Worm (Caenorhabditis elegans) whole organism, L1 larva: ENCODE measurements around the gene F22F7.2.
"Not testable (repeated sequence)": the region's sequence is repeated elsewhere in the genome, so short reads cannot be mapped to it uniquely, and the experiment has no call there.

Experiments used
- ama-1 ChIP-seq: fragments of 150-350 bp; optimal IDR thresholded peaks from 2 replicates; lab custom pipeline; 2014
- dpl-1 ChIP-seq, 3 experiments: fragments of 150-350 bp in 2 of 3; sonication (generic microtip) in 1 of 3; optimal IDR thresholded peaks; 2 replicates each; lab custom pipeline; 2014 to 2017; ENCODE audit warnings: missing biosample characterization in 3 of 3, missing genetic modification characterization in 3 of 3, missing genetic modification reagents in 3 of 3
- efl-3 ChIP-seq: fragments of 200-800 bp; sonication (Bioruptor generic); optimal IDR thresholded peaks from 2 replicates; lab custom pipeline; 2018; ENCODE audit warnings: mild to moderate bottlenecking, missing genetic modification characterization, missing compliant biosample characterization
- nhr-77 ChIP-seq: fragments of 150-350 bp; optimal IDR thresholded peaks from 2 replicates; lab custom pipeline; 2014; ENCODE audit warnings: missing biosample characterization, missing genetic modification characterization
- pqm-1 ChIP-seq: sonication (generic microtip); optimal IDR thresholded peaks from 3 replicates; lab custom pipeline; 2017; ENCODE audit warnings: missing biosample characterization, missing genetic modification characterization
- skn-1 ChIP-seq: fragments of 150-350 bp; optimal IDR thresholded peaks from 2 replicates; lab custom pipeline; 2014; ENCODE audit warnings: missing biosample characterization, missing genetic modification characterization

ce11 chrV:2144408-2144807 is 21.8 kb downstream of the F22F7.2 start, which contains the start of gene F22F7.12:
- TF ChIP-seq dpl-1 (GFP tag; optimal IDR thresholded peaks at IDR 0.05; lab: Kevin White, UChicago); skn-1; efl-3 (GFP tag; lab: Kevin White, UChicago); pqm-1; ama-1 (lab: Kevin White, UChicago); nhr-77: not testable (repeated sequence)
